Worm (Caenorhabditis elegans): ENCODE results near the gene osm-7.

The osm-7 gene

DNA sequence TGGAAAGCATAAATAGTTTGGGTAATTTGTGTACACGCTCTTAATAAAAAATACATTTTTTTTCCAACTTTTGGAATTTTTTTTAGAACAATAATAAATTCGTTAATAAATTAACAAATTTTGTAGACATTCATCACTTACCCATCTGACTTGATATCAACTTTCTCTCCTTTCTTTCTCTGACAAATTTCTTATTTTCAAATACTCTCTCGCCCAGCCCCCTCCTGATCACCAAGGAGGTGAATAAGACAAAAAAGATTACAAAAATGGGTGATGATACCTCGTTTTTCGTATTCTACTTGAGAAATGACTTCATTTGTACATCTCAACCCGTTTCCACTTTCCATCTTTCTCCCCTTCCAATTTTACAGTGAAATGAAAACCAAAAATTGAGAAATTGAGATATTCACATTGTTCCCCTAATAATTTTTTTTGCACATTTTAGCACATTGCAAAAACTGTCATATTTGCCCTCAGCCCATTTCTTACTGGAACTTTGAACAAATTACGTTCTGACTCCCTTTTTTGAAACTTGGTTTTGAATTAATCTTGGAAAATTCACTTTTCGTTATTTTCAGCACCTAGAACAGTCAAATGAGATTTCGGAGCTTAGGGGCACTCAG is at the start of gene osm-7:
TSS of gene osm-7 (plus strand) at position 573 of the 623 bp plus-strand sequence.
- no peak for TF ChIP-seq fkh-10 (GFP tag; optimal IDR thresholded peaks at IDR 0.05)
- no peak for TF ChIP-seq tbx-2 (tag; optimal IDR thresholded peaks at IDR 0.05)
- TF ChIP-seq snpc-4 (tag; optimal IDR thresholded peaks at IDR 0.05), result no peak
- TF ChIP-seq fkh-2 (tag; optimal IDR thresholded peaks at IDR 0.05), result no peak
- TF ChIP-seq ztf-4 (tag; optimal IDR thresholded peaks at IDR 0.05), result no peak
- TF ChIP-seq nhr-237 (tag; optimal IDR thresholded peaks at IDR 0.05), result no peak
- no peak for TF ChIP-seq nhr-43 (tag; optimal IDR thresholded peaks at IDR 0.05; ENCODE audit: poor library complexity, severe bottlenecking)
- TF ChIP-seq sea-2 (GFP tag; optimal IDR thresholded peaks at IDR 0.05), result no peak
- TF ChIP-seq lin-39 (tag; optimal IDR thresholded peaks at IDR 0.05), result no peak
- TF ChIP-seq eor-1 (tag; optimal IDR thresholded peaks at IDR 0.05), result no peak
- TF ChIP-seq zag-1 (tag; optimal IDR thresholded peaks at IDR 0.05), result no peak
- TF ChIP-seq mdl-1 (tag; optimal IDR thresholded peaks at IDR 0.05), result no peak
- no peak for TF ChIP-seq nhr-23 (tag; optimal IDR thresholded peaks at IDR 0.05)
- no peak for TF ChIP-seq lsy-12 (tag; optimal IDR thresholded peaks at IDR 0.05)
- TF ChIP-seq nhr-25 (tag; optimal IDR thresholded peaks at IDR 0.05), result no peak

DNA sequence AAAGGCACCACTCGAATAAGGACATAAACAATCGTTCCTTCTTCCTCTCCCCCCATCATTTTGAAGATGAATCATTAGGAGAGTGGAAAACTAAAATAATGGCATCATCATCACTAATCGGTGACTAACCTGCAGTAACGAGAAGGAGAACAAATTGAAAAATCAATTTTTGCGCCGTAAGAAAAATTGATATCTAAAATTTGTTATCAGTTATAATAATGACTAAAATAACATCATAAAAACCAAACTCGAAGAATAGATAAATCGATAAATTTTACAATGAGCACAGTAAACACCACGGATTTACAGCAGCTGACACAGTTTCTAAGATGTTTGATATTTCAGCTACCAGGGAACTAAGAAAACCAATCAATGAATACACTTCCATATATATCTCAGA is 49.8 kb upstream of the osm-7 start:
- TF ChIP-seq jun-1 (tag; optimal IDR thresholded peaks at IDR 0.05) (no peak), hmg-11 (tag; optimal IDR thresholded peaks at IDR 0.05) (no peak), tbx-2 (tag; optimal IDR thresholded peaks at IDR 0.05) (no peak), pqm-1 (tag; optimal IDR thresholded peaks at IDR 0.05) (peak; percentile 62), nhr-12 (tag; optimal IDR thresholded peaks at IDR 0.05) (no peak), nhr-67 (tag; optimal IDR thresholded peaks at IDR 0.05) (no peak), nhr-23 (tag; optimal IDR thresholded peaks at IDR 0.05) (no peak), pha-4 (tag; optimal IDR thresholded peaks at IDR 0.05) (peak; percentile 13), nhr-43 (tag; optimal IDR thresholded peaks at IDR 0.05; ENCODE audit: poor library complexity, severe bottlenecking) (no peak), fos-1 (tag; optimal IDR thresholded peaks at IDR 0.05) (peak; percentile 25), lin-15B (tag; optimal IDR thresholded peaks at IDR 0.05) (no peak), elt-2 (tag; optimal IDR thresholded peaks at IDR 0.05) (peak; percentile 60), nhr-28 (tag; optimal IDR thresholded peaks at IDR 0.05) (no peak), ceh-28 (tag; optimal IDR thresholded peaks at IDR 0.05) (peak; percentile 47)

DNA sequence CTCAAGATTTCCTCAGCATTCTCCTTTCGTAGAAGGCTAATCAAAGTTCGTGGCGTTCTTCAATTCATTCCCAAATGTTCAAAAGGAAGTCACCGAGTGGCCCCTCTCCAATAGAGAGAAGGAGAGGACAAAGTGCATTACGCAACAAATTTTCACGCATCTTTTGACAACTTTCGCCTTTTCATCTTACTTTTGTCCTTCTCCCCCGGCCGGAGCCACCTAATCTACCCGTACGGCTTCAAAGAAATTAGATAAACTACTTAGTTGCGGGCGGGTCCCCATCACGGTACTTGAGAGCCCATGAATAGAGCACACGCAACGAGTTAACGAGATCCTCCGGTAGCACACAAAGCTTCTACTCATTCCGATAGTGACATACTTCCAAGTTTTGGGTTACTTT is 49.3 kb upstream of the osm-7 start:
- TF ChIP-seq fkh-10 (GFP tag; optimal IDR thresholded peaks at IDR 0.05), result peak; percentile 16
- no peak for TF ChIP-seq R02D3.7 (tag; optimal IDR thresholded peaks at IDR 0.05)

DNA sequence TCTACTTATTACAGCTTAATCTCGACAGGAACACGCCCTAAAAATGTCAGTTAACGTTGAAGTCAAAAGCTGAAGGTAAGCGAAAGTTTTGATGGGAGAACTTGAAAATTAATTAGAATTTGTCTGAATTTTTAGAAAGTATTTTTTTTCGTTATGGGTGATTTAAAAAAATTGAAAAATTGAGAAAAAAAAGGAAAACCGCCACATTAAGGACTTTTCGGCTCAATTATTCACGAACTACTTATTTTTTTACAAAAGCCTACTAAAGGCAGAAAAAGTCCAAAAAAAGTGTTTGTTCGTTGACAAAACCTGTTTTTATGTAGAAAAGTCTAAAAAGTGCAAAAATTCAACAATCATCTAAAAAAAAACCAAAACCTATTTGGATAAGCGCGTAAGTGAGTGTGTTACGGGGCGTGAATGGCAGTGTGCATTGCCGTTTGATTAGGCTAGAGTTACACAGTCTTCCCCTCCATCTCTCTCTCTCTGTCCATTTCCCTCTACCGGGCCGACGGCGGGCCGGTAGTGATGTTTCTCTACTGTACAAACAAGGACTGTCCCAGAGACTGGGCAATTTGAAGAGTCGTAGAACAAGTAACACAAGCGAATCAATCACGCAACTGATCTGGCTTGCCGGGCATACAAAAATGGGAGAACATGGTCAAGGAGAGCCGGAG is 48.4 kb upstream of the osm-7 start, which contains the start of gene lron-13:
TSS of gene lron-13 (plus strand) at position 15 of the 674 bp plus-strand sequence.
- TF ChIP-seq pha-4 (tag; optimal IDR thresholded peaks at IDR 0.05), result peak; percentile 63
- peak; percentile 3 for TF ChIP-seq lin-15B (tag; optimal IDR thresholded peaks at IDR 0.05)
- TF ChIP-seq sea-2 (GFP tag; optimal IDR thresholded peaks at IDR 0.05), result no peak
- peak; percentile 38 for TF ChIP-seq elt-2 (tag; optimal IDR thresholded peaks at IDR 0.05)
- peak; percentile 31 for TF ChIP-seq pqm-1 (tag; optimal IDR thresholded peaks at IDR 0.05)
- TF ChIP-seq ama-1 (optimal IDR thresholded peaks at IDR 0.05), result peak; percentile 23

DNA sequence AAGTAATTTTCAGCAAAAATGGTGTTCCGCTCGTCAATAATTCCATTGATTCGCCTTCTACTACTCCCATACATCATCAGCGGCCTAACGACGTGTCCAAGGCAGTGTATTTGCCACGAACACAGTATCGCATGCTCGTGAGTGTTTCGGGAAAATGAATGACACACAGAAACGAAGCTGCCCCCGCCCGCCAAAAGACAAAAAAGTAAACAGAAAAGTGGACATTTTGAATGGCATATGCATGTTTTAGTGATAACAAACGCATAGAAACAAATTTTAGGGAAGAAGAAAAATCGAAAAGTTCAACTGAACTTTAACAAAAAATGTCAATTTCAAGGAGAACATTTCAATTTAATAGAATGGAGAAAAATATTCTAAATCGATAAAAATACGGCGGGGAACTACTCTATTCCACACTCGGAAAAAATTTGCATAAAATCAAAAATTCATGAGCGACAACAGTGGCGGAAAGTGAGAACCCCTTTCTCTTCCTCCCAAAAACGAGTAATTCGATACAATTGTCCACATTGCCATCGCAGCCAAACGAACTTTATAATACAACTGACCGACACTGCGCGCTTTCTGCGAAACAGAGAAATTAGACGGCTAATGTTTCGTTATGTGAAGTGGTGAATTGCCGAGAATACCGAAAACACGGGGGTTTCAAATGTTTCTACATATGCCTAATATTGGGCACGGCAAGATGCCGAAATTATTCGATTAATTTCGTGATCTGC is 47.3 kb upstream of the osm-7 start:
- TF ChIP-seq nhr-76 (tag; optimal IDR thresholded peaks at IDR 0.05), result no peak
- peak; percentile 43 for TF ChIP-seq elt-2 (tag; optimal IDR thresholded peaks at IDR 0.05)
- TF ChIP-seq pha-4 (tag; optimal IDR thresholded peaks at IDR 0.05), result peak; percentile 71
- TF ChIP-seq pqm-1 (tag; optimal IDR thresholded peaks at IDR 0.05), result peak; percentile 19

DNA sequence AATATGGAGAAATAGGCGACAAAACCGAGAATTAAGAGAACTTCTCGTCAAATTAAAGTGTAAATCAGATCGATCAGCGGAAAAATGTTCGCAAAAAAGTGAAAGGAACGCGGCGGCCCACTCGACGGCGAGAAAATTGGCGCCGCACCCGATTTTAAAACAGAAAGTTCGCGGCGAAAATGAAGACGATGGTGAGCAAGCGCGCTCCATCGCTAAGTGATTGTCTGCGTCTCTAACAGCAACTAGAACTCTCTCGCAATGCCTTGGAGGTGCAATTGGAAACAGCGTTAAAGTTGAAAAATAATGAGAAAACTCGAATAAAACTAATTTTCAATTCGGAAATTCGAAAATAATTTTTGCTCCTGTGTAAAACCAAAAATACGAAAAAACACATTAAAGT is 46.0 kb upstream of the osm-7 start:
- no peak for TF ChIP-seq daf-12 (tag; optimal IDR thresholded peaks at IDR 0.05)
- peak; percentile 19 for TF ChIP-seq ceh-28 (tag; optimal IDR thresholded peaks at IDR 0.05)
- no peak for TF ChIP-seq nhr-76 (tag; optimal IDR thresholded peaks at IDR 0.05)
- TF ChIP-seq nhr-11 (tag; optimal IDR thresholded peaks at IDR 0.05), result no peak
- TF ChIP-seq aly-2 (tag; optimal IDR thresholded peaks at IDR 0.05), result no peak
- TF ChIP-seq nhr-23 (tag; optimal IDR thresholded peaks at IDR 0.05), result peak; percentile 79
- TF ChIP-seq ceh-16 (tag; optimal IDR thresholded peaks at IDR 0.05), result no peak
- no peak for TF ChIP-seq nhr-12 (tag; optimal IDR thresholded peaks at IDR 0.05)
- TF ChIP-seq nhr-43 (tag; optimal IDR thresholded peaks at IDR 0.05; ENCODE audit: poor library complexity, severe bottlenecking), result no peak
- no peak for TF ChIP-seq nhr-237 (tag; optimal IDR thresholded peaks at IDR 0.05)
- TF ChIP-seq pha-4 (tag; optimal IDR thresholded peaks at IDR 0.05), result peak; percentile 68
- no peak for TF ChIP-seq elt-1 (tag; optimal IDR thresholded peaks at IDR 0.05)
- TF ChIP-seq ceh-9 (tag; optimal IDR thresholded peaks at IDR 0.05), result no peak
- TF ChIP-seq nhr-28 (tag; optimal IDR thresholded peaks at IDR 0.05), result no peak
- no peak for TF ChIP-seq ama-1 (optimal IDR thresholded peaks at IDR 0.05)
- no peak for TF ChIP-seq tbx-2 (tag; optimal IDR thresholded peaks at IDR 0.05)
- peak; percentile 82 for TF ChIP-seq lin-15B (tag; optimal IDR thresholded peaks at IDR 0.05)
- TF ChIP-seq mdl-1 (tag; optimal IDR thresholded peaks at IDR 0.05), result no peak
- TF ChIP-seq elt-2 (tag; optimal IDR thresholded peaks at IDR 0.05), result peak; percentile 11
- no peak for TF ChIP-seq fos-1 (tag; optimal IDR thresholded peaks at IDR 0.05)
- peak; percentile 35 for TF ChIP-seq snpc-4 (tag; optimal IDR thresholded peaks at IDR 0.05)
- no peak for TF ChIP-seq eor-1 (tag; optimal IDR thresholded peaks at IDR 0.05)
- TF ChIP-seq zag-1 (tag; optimal IDR thresholded peaks at IDR 0.05), result no peak
- no peak for TF ChIP-seq ceh-82 (tag; optimal IDR thresholded peaks at IDR 0.05)
- no peak for TF ChIP-seq egl-27 (tag; optimal IDR thresholded peaks at IDR 0.05)
- no peak for TF ChIP-seq nhr-67 (tag; optimal IDR thresholded peaks at IDR 0.05)

Data from whole organism, L3 larva.